Worm (Caenorhabditis elegans) whole organism, young adult: ENCODE results near the gene asd-1.
A peak's percentile ranks its signal among the peaks of the same experiment; 100 is the strongest.

ENCODE experiments used
- B0035.1 ChIP-seq: sonication (generic microtip); optimal IDR thresholded peaks from 2 replicates; lab custom pipeline; 2016; ENCODE audit warnings: missing genetic modification characterization, mild to moderate bottlenecking, missing compliant biosample characterization, missing genotype, missing genetic modification reagents
- B0261.1 ChIP-seq: sonication (generic microtip); optimal IDR thresholded peaks from 2 replicates; lab custom pipeline; 2016; ENCODE audit warnings: mild to moderate bottlenecking, missing genetic modification characterization, moderate library complexity, missing compliant biosample characterization
- B0336.3 ChIP-seq: fragments of 200-800 bp; sonication (Bioruptor generic); IDR thresholded peaks from 2 replicates; pipeline ENCODE4 v1.3.6; 2022; ENCODE audit warnings: missing genetic modification characterization, missing compliant biosample characterization
- C17E4.6 ChIP-seq: fragments of 200-800 bp; sonication (Bioruptor generic); IDR thresholded peaks from 2 replicates; pipeline ENCODE4 v1.3.6; 2022; ENCODE audit warnings: missing genetic modification reagents, missing genetic modification characterization, missing compliant biosample characterization
- F39B2.1 ChIP-seq: fragments of 200-800 bp; sonication (Bioruptor generic); IDR thresholded peaks from 2 replicates; pipeline ENCODE4 v1.3.6; 2022; ENCODE audit warnings: missing genetic modification reagents, missing genetic modification characterization, missing compliant biosample characterization
- F55B11.4 ChIP-seq: sonication (generic microtip); optimal IDR thresholded peaks from 2 replicates; lab custom pipeline; 2016; ENCODE audit warnings: missing compliant biosample characterization, missing genetic modification characterization, borderline replicate concordance; ENCODE audit not compliant: insufficient read depth
- F57C9.4 ChIP-seq: sonication (generic microtip); optimal IDR thresholded peaks from 2 replicates; lab custom pipeline; 2017; ENCODE audit warnings: mild to moderate bottlenecking, missing genetic modification characterization, missing compliant biosample characterization
- Y53F4B.3 ChIP-seq: fragments of 200-800 bp; sonication (Bioruptor generic); IDR thresholded peaks from 2 replicates; pipeline ENCODE4 v1.3.6; 2022; ENCODE audit warnings: missing genetic modification reagents, missing genetic modification characterization, missing compliant biosample characterization
- Y53G8AR.9 ChIP-seq: fragments of 200-800 bp; sonication (Bioruptor generic); conservative IDR thresholded peaks from 2 replicates; pipeline ENCODE4 v1.3.6; 2022; ENCODE audit warnings: missing genetic modification reagents, missing genetic modification characterization, missing compliant biosample characterization
- Y56A3A.18 ChIP-seq: fragments of 200-800 bp; sonication (Bioruptor generic); IDR thresholded peaks from 2 replicates; pipeline ENCODE4 v1.3.6; 2022; ENCODE audit warnings: missing genetic modification reagents, missing genetic modification characterization, missing compliant biosample characterization
- ZK185.1 ChIP-seq: sonication (generic microtip); optimal IDR thresholded peaks from 2 replicates; lab custom pipeline; 2016; ENCODE audit warnings: mild to moderate bottlenecking, missing genetic modification characterization, missing compliant biosample characterization; ENCODE audit not compliant: poor library complexity, severe bottlenecking
- aptf-2 ChIP-seq: fragments of 200-800 bp; sonication (Bioruptor generic); conservative IDR thresholded peaks from 2 replicates; pipeline ENCODE4 v1.3.6; 2022; ENCODE audit warnings: missing genetic modification reagents, missing genetic modification characterization, missing compliant biosample characterization
- aptf-3 ChIP-seq: fragments of 200-800 bp; sonication (Bioruptor generic); IDR thresholded peaks from 2 replicates; pipeline ENCODE4 v1.3.6; 2022; ENCODE audit warnings: missing genetic modification characterization, missing compliant biosample characterization
- atf-7 ChIP-seq: sonication (generic microtip); optimal IDR thresholded peaks from 2 replicates; lab custom pipeline; 2017; ENCODE audit warnings: mild to moderate bottlenecking, missing genetic modification characterization, missing compliant biosample characterization
- attf-3 ChIP-seq: fragments of 200-800 bp; sonication (Bioruptor generic); conservative IDR thresholded peaks from 2 replicates; pipeline ENCODE4 v1.3.6; 2022; ENCODE audit warnings: missing genetic modification reagents, missing genetic modification characterization, missing compliant biosample characterization
- attf-5 ChIP-seq: fragments of 200-800 bp; sonication (Bioruptor generic); optimal IDR thresholded peaks from 2 replicates; lab custom pipeline; 2018; ENCODE audit warnings: mild to moderate bottlenecking, missing genetic modification characterization, missing compliant biosample characterization
- bed-2 ChIP-seq: fragments of 200-800 bp; sonication (Bioruptor generic); IDR thresholded peaks from 2 replicates; pipeline ENCODE4 v1.3.6; 2022; ENCODE audit warnings: missing genetic modification reagents, missing genetic modification characterization, missing compliant biosample characterization
- dpff-1 ChIP-seq: sonication (generic microtip); optimal IDR thresholded peaks from 2 replicates; lab custom pipeline; 2017; ENCODE audit warnings: mild to moderate bottlenecking, missing genetic modification characterization, missing compliant biosample characterization
- fkh-3 ChIP-seq: sonication (generic microtip); optimal IDR thresholded peaks from 2 replicates; lab custom pipeline; 2016; ENCODE audit warnings: mild to moderate bottlenecking, missing genetic modification characterization, missing compliant biosample characterization
- him-1 ChIP-seq: sonication (generic microtip); optimal IDR thresholded peaks from 2 replicates; lab custom pipeline; 2016; ENCODE audit warnings: missing genotype, missing genetic modification reagents, missing genetic modification characterization, missing compliant biosample characterization
- hmg-20 ChIP-seq: fragments of 200-800 bp; sonication (Bioruptor generic); IDR thresholded peaks from 2 replicates; pipeline ENCODE4 v1.3.6; 2022; ENCODE audit warnings: missing genetic modification reagents, missing genetic modification characterization, missing compliant biosample characterization
- hrde-1 ChIP-seq: sonication (generic microtip); optimal IDR thresholded peaks from 2 replicates; lab custom pipeline; 2016; ENCODE audit warnings: missing genetic modification characterization, mild to moderate bottlenecking, missing compliant biosample characterization, moderate library complexity, missing genotype, missing genetic modification reagents, borderline replicate concordance
- hsf-1 ChIP-seq: fragments of 200-800 bp; sonication (Bioruptor generic); IDR thresholded peaks from 2 replicates; pipeline ENCODE4 v1.3.6; 2022; ENCODE audit warnings: missing genetic modification reagents, missing genetic modification characterization, missing compliant biosample characterization
- let-607 ChIP-seq, 2 experiments: fragments of 200-800 bp in 1 of 2; sonication (Bioruptor generic) in 1 of 2; sonication (generic microtip) in 1 of 2; optimal IDR thresholded peaks; 2 replicates each; lab custom pipeline; 2016 to 2018; ENCODE audit warnings: mild to moderate bottlenecking in 2 of 2, missing compliant biosample characterization in 2 of 2, missing genetic modification characterization in 2 of 2, moderate library complexity in 2 of 2, missing genotype in 1 of 2
- lin-35 ChIP-seq, 3 experiments: fragments of 150-350 bp in 2 of 3; sonication (generic microtip) in 1 of 3; optimal IDR thresholded peaks; 2 replicates each; lab custom pipeline; 2014 to 2018; ENCODE audit warnings: missing biosample characterization in 3 of 3, missing genetic modification characterization in 3 of 3, missing genetic modification reagents in 3 of 3
- lin-40 ChIP-seq: sonication (generic microtip); optimal IDR thresholded peaks from 2 replicates; lab custom pipeline; 2016; ENCODE audit warnings: missing genetic modification characterization, mild to moderate bottlenecking, missing compliant biosample characterization, missing genotype, missing genetic modification reagents
- lin-54 ChIP-seq: fragments of 200-800 bp; sonication (Bioruptor generic); optimal IDR thresholded peaks from 2 replicates; lab custom pipeline; 2018; ENCODE audit warnings: mild to moderate bottlenecking, missing genetic modification characterization, missing compliant biosample characterization
- mel-28 ChIP-seq: sonication (generic microtip); optimal IDR thresholded peaks from 2 replicates; lab custom pipeline; 2016; ENCODE audit warnings: borderline replicate concordance, mild to moderate bottlenecking, missing genetic modification characterization, missing compliant biosample characterization
- mes-4 ChIP-seq: sonication (generic microtip); optimal IDR thresholded peaks from 2 replicates; lab custom pipeline; 2016; ENCODE audit warnings: missing genotype, missing genetic modification characterization, missing compliant biosample characterization
- nfya-2 ChIP-seq: fragments of 200-800 bp; sonication (Bioruptor generic); IDR thresholded peaks from 2 replicates; pipeline ENCODE4 v1.3.6; 2022; ENCODE audit warnings: missing genetic modification reagents, missing genetic modification characterization, missing compliant biosample characterization
- nhr-80 ChIP-seq: sonication (generic microtip); optimal IDR thresholded peaks from 2 replicates; lab custom pipeline; 2016; ENCODE audit warnings: missing genetic modification characterization, missing compliant biosample characterization
- repo-1 ChIP-seq: sonication (generic microtip); optimal IDR thresholded peaks from 2 replicates; lab custom pipeline; 2017; ENCODE audit warnings: mild to moderate bottlenecking, missing genetic modification characterization, missing compliant biosample characterization
- snpc-1.3 ChIP-seq: sonication (generic microtip); optimal IDR thresholded peaks from 2 replicates; lab custom pipeline; 2017; ENCODE audit warnings: missing genetic modification characterization, mild to moderate bottlenecking, missing compliant biosample characterization, antibody characterized with exemption, moderate library complexity, missing genotype, missing genetic modification reagents; ENCODE audit not compliant: insufficient read depth
- snpc-3.4 ChIP-seq: sonication (generic microtip); optimal IDR thresholded peaks from 2 replicates; lab custom pipeline; 2017; ENCODE audit warnings: missing genetic modification characterization, mild to moderate bottlenecking, missing compliant biosample characterization, antibody characterized with exemption, moderate library complexity, missing genotype, missing genetic modification reagents
- sptf-2 ChIP-seq: fragments of 200-800 bp; sonication (Bioruptor generic); optimal IDR thresholded peaks from 2 replicates; lab custom pipeline; 2018; ENCODE audit warnings: mild to moderate bottlenecking, missing genetic modification characterization, missing compliant biosample characterization
- tlf-1 ChIP-seq: fragments of 200-800 bp; sonication (Bioruptor generic); optimal IDR thresholded peaks from 2 replicates; lab custom pipeline; 2018; ENCODE audit warnings: mild to moderate bottlenecking, missing genetic modification characterization, missing compliant biosample characterization
- unc-62 ChIP-seq: fragments of 150-350 bp; optimal IDR thresholded peaks from 2 replicates; lab custom pipeline; 2014; ENCODE audit warnings: missing biosample characterization, missing genetic modification reagents, missing genetic modification characterization
- zim-3 ChIP-seq: sonication (generic microtip); optimal IDR thresholded peaks from 2 replicates; lab custom pipeline; 2017; ENCODE audit warnings: mild to moderate bottlenecking, missing genetic modification characterization, moderate library complexity, missing compliant biosample characterization
- ztf-26 ChIP-seq: sonication (generic microtip); optimal IDR thresholded peaks from 2 replicates; lab custom pipeline; 2017; ENCODE audit warnings: missing genetic modification characterization, missing compliant biosample characterization

asd-1 gene

DNA sequence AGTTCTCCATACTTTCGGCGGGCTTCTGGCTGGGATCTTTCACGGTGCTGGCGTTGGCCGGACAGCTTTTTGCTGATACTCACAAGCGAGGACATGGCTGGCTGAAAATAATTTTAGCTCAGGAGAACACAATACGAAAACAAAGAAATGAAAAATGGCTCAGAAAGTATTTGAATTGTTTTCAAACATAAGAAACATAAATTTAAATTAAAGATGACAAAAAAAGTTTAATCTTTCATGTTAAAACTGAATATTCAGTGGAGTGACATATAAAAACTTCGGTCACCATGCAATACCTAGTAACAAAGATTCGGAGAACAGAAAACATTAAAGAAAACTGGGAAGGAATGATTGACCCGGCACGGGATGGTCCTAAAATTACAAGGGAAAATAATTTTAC lies 18.5 kb upstream of the asd-1 start, which contains the start of gene C16C10.2:
Gene C16C10.2 (minus strand): TSS at position 101 of the 400 bp plus-strand sequence.
- no peak for TF ChIP-seq mel-28 (tag; lab: Kevin White, UChicago)
- TF ChIP-seq Y53F4B.3 (GFP tag; lab: Robert Waterston, UW) = no peak
- TF ChIP-seq B0035.1 = no peak
- no peak for TF ChIP-seq snpc-1.3
- TF ChIP-seq mes-4 (tag; lab: Kevin White, UChicago) = no peak
- TF ChIP-seq F55B11.4 (tag; lab: Kevin White, UChicago) = no peak
- TF ChIP-seq hsf-1 (GFP tag; lab: Robert Waterston, UW) = 0 out of 2 replicates have a peak, but pooled peaks have one; percentile 27
- TF ChIP-seq F57C9.4 (tag; lab: Kevin White, UChicago) = no peak
- TF ChIP-seq Y53G8AR.9 (GFP tag; lab: Robert Waterston, UW) = no peak

DNA sequence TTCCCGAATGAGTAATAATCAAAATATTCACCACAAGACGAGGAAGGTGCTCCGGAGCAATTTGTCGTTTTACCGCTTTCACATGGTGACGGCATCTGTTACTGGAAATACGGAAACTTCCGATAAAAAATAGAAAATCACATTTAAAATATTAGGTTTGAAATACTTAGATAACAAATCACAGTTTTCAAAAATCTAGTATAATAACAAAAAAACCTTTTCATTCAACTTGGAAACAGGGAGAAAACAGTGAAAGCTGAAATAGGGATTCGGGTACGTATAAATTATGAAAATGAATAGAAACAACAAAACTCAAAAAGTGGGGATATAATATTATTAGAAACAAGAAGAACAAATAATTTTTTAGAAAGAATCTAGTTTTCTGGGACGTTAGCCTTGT lies 15.7 kb upstream of the asd-1 start, which contains the start of gene C16C10.1:
Gene C16C10.1 (minus strand): TSS at position 101 of the 400 bp plus-strand sequence.
- TF ChIP-seq lin-54 = no peak
- 0 out of 2 replicates have a peak, but pooled peaks have one; percentile 20 for TF ChIP-seq aptf-3 (GFP tag; lab: Robert Waterston, UW)
- TF ChIP-seq, all 124 proteins: peak for 1

ce11 chrIII:4186751-4187309 lies 10.3 kb upstream of the asd-1 start, which contains the start of gene lars-1:
Gene lars-1 (minus strand): TSS chrIII:4186801.
- no peak for TF ChIP-seq tlf-1 (GFP tag; lab: Kevin White, UChicago)
- TF ChIP-seq him-1 (tag; lab: Kevin White, UChicago) = no peak
- TF ChIP-seq Y56A3A.18 (GFP tag; lab: Robert Waterston, UW) = no peak
- TF ChIP-seq nhr-80 = peak; percentile 48
- TF ChIP-seq F39B2.1 (GFP tag; lab: Robert Waterston, UW) = no peak
- TF ChIP-seq nfya-2 = no peak
- TF ChIP-seq attf-3 (GFP tag; lab: Robert Waterston, UW) = no peak
- no peak for TF ChIP-seq Y53G8AR.9 (GFP tag; lab: Robert Waterston, UW)
- peak; percentile 87 to 92 for TF ChIP-seq let-607 (tag; optimal IDR thresholded peaks at IDR 0.05; lab: Kevin White, UChicago)
- TF ChIP-seq B0336.3 (GFP tag; lab: Robert Waterston, UW) = no peak
- no peak for TF ChIP-seq snpc-3.4 (tag; lab: Kevin White, UChicago)
- TF ChIP-seq, all 124 proteins: peak for 2

- TF ChIP-seq mes-4 (tag; lab: Kevin White, UChicago) = no peak
- no peak for TF ChIP-seq sptf-2 (GFP tag; lab: Kevin White, UChicago)
- TF ChIP-seq C17E4.6 = no peak
- TF ChIP-seq ZK185.1 = no peak
- TF ChIP-seq dpff-1 (tag; lab: Kevin White, UChicago) = no peak
- TF ChIP-seq zim-3 = no peak
- no peak for TF ChIP-seq bed-2 (GFP tag; lab: Robert Waterston, UW)
- TF ChIP-seq hmg-20 (GFP tag; lab: Robert Waterston, UW) = no peak
Observed at ce11 chrIII:4187845-4188244, 9.2 kb upstream of the asd-1 start, which contains the start of gene R74.2. Gene R74.2 (plus strand): TSS chrIII:4188160.

- TF ChIP-seq nhr-80 (no peak), fkh-3 (tag; lab: Kevin White, UChicago) (no peak), hrde-1 (no peak), lin-40 (no peak), B0261.1 (no peak), attf-3 (GFP tag; lab: Robert Waterston, UW) (no peak), hsf-1 (GFP tag; lab: Robert Waterston, UW) (no peak), atf-7 (tag; lab: Kevin White, UChicago) (no peak), attf-5 (GFP tag; lab: Kevin White, UChicago) (no peak), ztf-26 (tag; lab: Kevin White, UChicago) (no peak), lin-35 (GFP tag; optimal IDR thresholded peaks at IDR 0.05; lab: Kevin White, UChicago) (no peak), aptf-2 (GFP tag; lab: Robert Waterston, UW) (no peak), repo-1 (tag; lab: Kevin White, UChicago) (no peak), unc-62 (GFP tag; lab: Kevin White, UChicago) (no peak), aptf-3 (GFP tag; lab: Robert Waterston, UW) (no peak), Y53G8AR.9 (GFP tag; lab: Robert Waterston, UW) (no peak)
Observed at ce11 chrIII:4189602-4190001, 7.5 kb upstream of the asd-1 start.
